Worm (Caenorhabditis elegans) whole organism, L1 larva: ENCODE results near the gene T02C5.1.

Source experiments
- C04F5.9 ChIP-seq: sonication (generic microtip); optimal IDR thresholded peaks from 2 replicates; lab custom pipeline; 2016; ENCODE audit warnings: missing genetic modification characterization, missing compliant biosample characterization
- C34B4.2 ChIP-seq: sonication (generic microtip); optimal IDR thresholded peaks from 2 replicates; lab custom pipeline; 2017; ENCODE audit warnings: mild to moderate bottlenecking, missing genetic modification characterization, missing compliant biosample characterization
- Y116A8C.19 ChIP-seq: sonication (generic microtip); optimal IDR thresholded peaks from 2 replicates; lab custom pipeline; 2016; ENCODE audit warnings: missing compliant biosample characterization, missing genetic modification characterization, borderline replicate concordance
- ceh-8 ChIP-seq: fragments of 200-800 bp; sonication (Bioruptor generic); optimal IDR thresholded peaks from 2 replicates; lab custom pipeline; 2018; ENCODE audit warnings: mild to moderate bottlenecking, missing genetic modification characterization, moderate library complexity, missing compliant biosample characterization
- ceh-82 ChIP-seq, 3 experiments: fragments of 150-350 bp in 1 of 3; sonication (generic microtip) in 2 of 3; optimal IDR thresholded peaks; 2 replicates each; lab custom pipeline; 2014 to 2017; ENCODE audit warnings: missing biosample characterization in 3 of 3, missing genetic modification characterization in 3 of 3
- ces-1 ChIP-seq: fragments of 150-350 bp; optimal IDR thresholded peaks from 2 replicates; lab custom pipeline; 2014; ENCODE audit warnings: missing biosample characterization, missing genetic modification reagents, missing genetic modification characterization
- efl-1 ChIP-seq, 4 experiments: fragments of 150-350 bp; optimal IDR thresholded peaks in 3 of 4; peaks in 1 of 4; 1 replicate in 1 of 4; 2 replicates in 3 of 4; lab custom pipeline; 2014; ENCODE audit warnings: missing biosample characterization in 2 of 4, missing genetic modification characterization in 2 of 4, missing genetic modification reagents in 2 of 4
- egl-27 ChIP-seq, 2 experiments: fragments of 150-350 bp in 1 of 2; sonication (generic microtip); optimal IDR thresholded peaks; 3 replicates each; lab custom pipeline; 2017 to 2018; ENCODE audit warnings: missing biosample characterization in 2 of 2, missing genetic modification characterization in 2 of 2, missing genetic modification reagents in 2 of 2
- elt-2 ChIP-seq: sonication (generic microtip); optimal IDR thresholded peaks from 2 replicates; lab custom pipeline; 2016; ENCODE audit warnings: missing genetic modification characterization, mild to moderate bottlenecking, inconsistent platforms, missing compliant biosample characterization, missing genetic modification reagents
- elt-3 ChIP-seq, 6 experiments: fragments of 150-350 bp in 1 of 6; sonication (generic microtip); optimal IDR thresholded peaks; 2 replicates each; lab custom pipeline; 2017 to 2018; ENCODE audit warnings: missing biosample characterization in 6 of 6, missing genetic modification characterization in 6 of 6, inconsistent platforms in 1 of 6
- grh-1 ChIP-seq: fragments of 200-800 bp; sonication (Bioruptor generic); IDR thresholded peaks from 2 replicates; pipeline ENCODE4 v1.3.6; 2022; ENCODE audit warnings: missing genetic modification reagents, missing genetic modification characterization, missing compliant biosample characterization
- isw-1 ChIP-seq: fragments of 200-800 bp; sonication (Bioruptor generic); IDR thresholded peaks from 2 replicates; pipeline ENCODE4 v1.3.6; 2022; ENCODE audit warnings: missing genetic modification characterization, missing compliant biosample characterization
- jun-1 ChIP-seq: fragments of 150-350 bp; optimal IDR thresholded peaks from 2 replicates; lab custom pipeline; 2014; ENCODE audit warnings: missing biosample characterization, missing genetic modification reagents, missing genetic modification characterization
- lin-14 ChIP-seq: fragments of 200-800 bp; sonication (Bioruptor generic); optimal IDR thresholded peaks from 2 replicates; lab custom pipeline; 2018; ENCODE audit warnings: mild to moderate bottlenecking, missing genetic modification characterization, moderate library complexity, missing compliant biosample characterization
- lin-35 ChIP-seq, 2 experiments: fragments of 150-350 bp; optimal IDR thresholded peaks; 2 replicates each; lab custom pipeline; 2014; ENCODE audit warnings: missing biosample characterization in 2 of 2, missing genetic modification characterization in 2 of 2, missing genetic modification reagents in 2 of 2
- lir-3 ChIP-seq: sonication (generic microtip); optimal IDR thresholded peaks from 2 replicates; lab custom pipeline; 2016; ENCODE audit warnings: mild to moderate bottlenecking, missing genetic modification characterization, moderate library complexity, missing compliant biosample characterization; ENCODE audit not compliant: poor library complexity
- lsy-2 ChIP-seq, 2 experiments: fragments of 150-350 bp; optimal IDR thresholded peaks; 2 replicates each; lab custom pipeline; 2014; ENCODE audit warnings: missing biosample characterization in 2 of 2, missing genetic modification characterization in 2 of 2
- mdl-1 ChIP-seq, 2 experiments: fragments of 150-350 bp; optimal IDR thresholded peaks; 2 replicates each; lab custom pipeline; 2014 to 2017; ENCODE audit warnings: missing biosample characterization in 2 of 2, missing genetic modification characterization in 2 of 2, inconsistent platforms in 1 of 2
- mef-2 ChIP-seq: fragments of 150-350 bp; optimal IDR thresholded peaks from 2 replicates; lab custom pipeline; 2014; ENCODE audit warnings: missing biosample characterization, missing genetic modification characterization
- nhr-19 ChIP-seq: fragments of 200-800 bp; sonication (Bioruptor generic); conservative IDR thresholded peaks from 2 replicates; pipeline ENCODE4 v1.3.6; 2022; ENCODE audit warnings: missing genetic modification characterization, missing compliant biosample characterization
- nhr-20 ChIP-seq: sonication (generic microtip); optimal IDR thresholded peaks from 2 replicates; lab custom pipeline; 2016; ENCODE audit warnings: mild to moderate bottlenecking, missing genetic modification characterization, missing compliant biosample characterization
- nhr-237 ChIP-seq: fragments of 150-350 bp; optimal IDR thresholded peaks from 2 replicates; lab custom pipeline; 2014; ENCODE audit warnings: missing biosample characterization, missing genetic modification characterization
- nhr-71 ChIP-seq: sonication (generic microtip); optimal IDR thresholded peaks from 2 replicates; lab custom pipeline; 2016; ENCODE audit warnings: mild to moderate bottlenecking, missing genetic modification characterization, moderate library complexity, missing compliant biosample characterization
- nhr-84 ChIP-seq: sonication (generic microtip); optimal IDR thresholded peaks from 2 replicates; lab custom pipeline; 2017; ENCODE audit warnings: missing biosample characterization, missing genetic modification characterization
- nhr-85 ChIP-seq: sonication (generic microtip); peaks from one replicate; lab custom pipeline; 2016; ENCODE audit warnings: missing genetic modification characterization, inconsistent platforms, missing compliant biosample characterization
- nhr-90 ChIP-seq: sonication (generic microtip); optimal IDR thresholded peaks from 2 replicates; lab custom pipeline; 2016; ENCODE audit warnings: mild to moderate bottlenecking, missing genetic modification characterization, missing compliant biosample characterization; ENCODE audit not compliant: poor library complexity
- pag-3 ChIP-seq: sonication (generic microtip); optimal IDR thresholded peaks from 2 replicates; lab custom pipeline; 2017; ENCODE audit warnings: missing genetic modification characterization, mild to moderate bottlenecking, missing compliant biosample characterization, antibody characterized with exemption, borderline replicate concordance; ENCODE audit not compliant: insufficient read depth
- pax-3 ChIP-seq: fragments of 200-800 bp; sonication (Bioruptor generic); optimal IDR thresholded peaks from 2 replicates; lab custom pipeline; 2018; ENCODE audit warnings: mild to moderate bottlenecking, missing genetic modification characterization, moderate library complexity, missing compliant biosample characterization
- rnt-1 ChIP-seq: sonication (generic microtip); optimal IDR thresholded peaks from 2 replicates; lab custom pipeline; 2016; ENCODE audit warnings: mild to moderate bottlenecking, missing genetic modification characterization, moderate library complexity, missing compliant biosample characterization
- skn-1 ChIP-seq: fragments of 150-350 bp; optimal IDR thresholded peaks from 2 replicates; lab custom pipeline; 2014; ENCODE audit warnings: missing biosample characterization, missing genetic modification characterization
- sup-37 ChIP-seq: fragments of 200-800 bp; sonication (Bioruptor generic); optimal IDR thresholded peaks from 2 replicates; lab custom pipeline; 2018; ENCODE audit warnings: mild to moderate bottlenecking, missing genetic modification characterization, missing compliant biosample characterization
- unc-86 ChIP-seq: sonication (generic microtip); optimal IDR thresholded peaks from 2 replicates; lab custom pipeline; 2016; ENCODE audit warnings: missing genetic modification characterization, missing compliant biosample characterization
- xbp-1 ChIP-seq: sonication (generic microtip); optimal IDR thresholded peaks from 2 replicates; lab custom pipeline; 2016; ENCODE audit warnings: missing genetic modification characterization, missing compliant biosample characterization
- zip-4 ChIP-seq: fragments of 200-800 bp; sonication (Bioruptor generic); optimal IDR thresholded peaks from 2 replicates; lab custom pipeline; 2018; ENCODE audit warnings: mild to moderate bottlenecking, missing genetic modification characterization, moderate library complexity, missing compliant biosample characterization
- ztf-4 ChIP-seq: fragments of 150-350 bp; optimal IDR thresholded peaks from 2 replicates; lab custom pipeline; 2014; ENCODE audit warnings: missing biosample characterization, missing genetic modification characterization

Gene T02C5.1

DNA sequence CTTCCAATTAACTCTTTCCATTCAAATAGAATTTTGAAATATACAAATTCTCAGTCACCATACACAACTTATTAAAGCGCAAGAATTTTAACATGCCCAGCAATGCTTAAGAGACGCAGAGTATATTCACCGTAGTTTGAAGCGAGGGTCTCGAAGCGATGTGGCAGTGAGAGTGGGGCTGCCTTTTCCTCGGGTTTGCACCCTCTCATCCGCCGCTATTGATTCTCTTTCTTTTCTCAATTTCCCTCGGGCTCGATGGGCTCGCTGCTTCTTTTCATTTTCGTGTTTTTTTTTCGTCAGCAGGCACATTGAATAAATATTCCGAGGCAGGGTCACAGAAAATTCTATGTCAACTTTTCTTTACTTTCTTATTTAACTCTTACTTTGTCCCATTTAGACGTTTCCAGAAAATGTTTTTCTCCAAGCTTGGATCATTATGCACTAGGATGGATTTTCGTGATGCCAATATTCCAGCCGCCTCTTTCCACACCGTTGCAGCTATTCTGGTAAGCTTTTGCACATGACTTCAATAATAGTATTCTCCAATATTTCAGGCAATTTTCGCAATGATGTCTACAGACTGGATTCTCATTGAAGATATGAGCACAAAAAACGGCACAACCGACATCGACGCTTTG is 6.0 kb upstream of the T02C5.1 start, which contains the start of gene T14G11.1 (continued):
- TF ChIP-seq nhr-19 (peak; percentile 79), lir-3 (tag; lab: Kevin White, UChicago) (peak; percentile 11), lsy-2 (tag; optimal IDR thresholded peaks at IDR 0.05; lab: Kevin White, UChicago) (peak; percentile 97 to 98), ceh-82 (tag; optimal IDR thresholded peaks at IDR 0.05; lab: Kevin White, UChicago) (peak; percentile 62 to 85 (median 76)), nhr-90 (tag; lab: Kevin White, UChicago) (peak; percentile 51), isw-1 (GFP tag; lab: Robert Waterston, UW) (peak; percentile 57), xbp-1 (peak; percentile 69), rnt-1 (tag; lab: Kevin White, UChicago) (peak; percentile 82), grh-1 (GFP tag; lab: Robert Waterston, UW) (peak; percentile 39; the same call in 1 of the 2 replicates), nhr-20 (tag; lab: Kevin White, UChicago) (peak; percentile 74), nhr-85 (tag; lab: Kevin White, UChicago) (peak; percentile 84), C04F5.9 (tag; lab: Kevin White, UChicago) (peak; percentile 99), unc-86 (tag; lab: Kevin White, UChicago) (peak; percentile 57), jun-1 (peak; percentile 10), mdl-1 (tag; optimal IDR thresholded peaks at IDR 0.05; lab: Kevin White, UChicago) (peak in 1 of 2 experiments; percentile 70), lin-14 (GFP tag; lab: Kevin White, UChicago) (peak; percentile 87), ceh-8 (no peak)

DNA sequence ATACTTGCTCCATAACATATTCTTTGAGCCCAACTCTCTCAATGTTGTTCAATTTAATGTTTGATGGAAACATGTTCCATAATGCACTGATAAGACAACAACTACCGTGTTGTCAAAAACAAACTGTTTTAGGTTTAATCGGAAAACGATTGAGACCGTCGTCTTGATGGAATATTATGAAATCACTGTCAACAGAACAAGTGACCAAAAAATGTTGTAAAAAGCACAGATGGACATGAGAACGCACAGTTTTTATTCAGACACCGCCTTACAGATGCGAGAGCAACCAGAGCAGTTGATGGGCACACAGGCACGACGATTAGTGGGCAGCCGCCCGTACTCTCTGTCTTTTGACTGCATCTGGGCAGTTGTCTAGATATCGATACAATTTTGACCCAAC is 1.7 kb upstream of the T02C5.1 start:
- no peak for TF ChIP-seq nhr-237 (tag; lab: Kevin White, UChicago)
- TF ChIP-seq egl-27 (tag; optimal IDR thresholded peaks at IDR 0.05; lab: Kevin White, UChicago): no peak
- TF ChIP-seq pag-3 (tag; lab: Kevin White, UChicago): no peak
- no peak for TF ChIP-seq ztf-4 (tag; lab: Kevin White, UChicago)
- no peak for TF ChIP-seq nhr-84 (tag; lab: Kevin White, UChicago)

DNA sequence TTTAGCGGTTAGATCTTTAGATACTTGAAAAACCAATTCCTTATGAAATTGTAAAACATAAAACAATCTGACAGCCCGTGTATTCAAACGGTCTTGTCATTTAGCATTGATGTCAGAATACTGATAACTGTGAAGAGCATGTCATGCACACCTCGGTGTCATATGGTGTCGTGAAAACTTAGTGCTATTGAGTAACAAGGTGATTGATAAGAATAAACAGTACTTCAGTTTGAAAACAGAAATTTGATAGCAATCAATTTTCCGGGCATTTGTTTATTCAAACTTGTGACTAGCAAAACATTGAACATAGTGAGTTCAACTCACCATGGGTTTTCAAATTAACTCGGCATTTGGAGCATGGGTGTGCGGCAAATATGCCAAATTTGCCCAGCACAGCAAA is 569 bp downstream of the T02C5.1 start:
- no peak for TF ChIP-seq efl-1 (optimal IDR thresholded peaks at IDR 0.05; lab: Kevin White, UChicago)
- peak in 1 of 2 experiments; percentile 64 for TF ChIP-seq efl-1 (GFP tag; optimal IDR thresholded peaks at IDR 0.05 in 1 of 2; lab: Kevin White, UChicago)
- no peak for TF ChIP-seq sup-37 (GFP tag; lab: Kevin White, UChicago)
- peak in 1 of 2 experiments; percentile 43 for TF ChIP-seq mdl-1 (tag; optimal IDR thresholded peaks at IDR 0.05; lab: Kevin White, UChicago)
- TF ChIP-seq ztf-4 (tag; lab: Kevin White, UChicago): no peak
- no peak for TF ChIP-seq lir-3 (tag; lab: Kevin White, UChicago)
- no peak for TF ChIP-seq mef-2 (tag; lab: Kevin White, UChicago)
- peak; percentile 80 for TF ChIP-seq elt-2 (tag; lab: Kevin White, UChicago)
- TF ChIP-seq rnt-1 (tag; lab: Kevin White, UChicago): no peak
- TF ChIP-seq Y116A8C.19 (tag; lab: Kevin White, UChicago): no peak
- TF ChIP-seq nhr-90 (tag; lab: Kevin White, UChicago): no peak
- no peak for TF ChIP-seq egl-27 (tag; optimal IDR thresholded peaks at IDR 0.05; lab: Kevin White, UChicago)
- peak; percentile 5 for TF ChIP-seq nhr-71 (tag; lab: Kevin White, UChicago)
- no peak for TF ChIP-seq zip-4 (GFP tag; lab: Kevin White, UChicago)
- no peak for TF ChIP-seq elt-3 (tag; optimal IDR thresholded peaks at IDR 0.05; lab: Kevin White, UChicago)
- peak in 1 of 2 experiments; percentile 67 for TF ChIP-seq lin-35 (GFP tag; optimal IDR thresholded peaks at IDR 0.05; lab: Kevin White, UChicago)
- TF ChIP-seq skn-1 (tag; lab: Kevin White, UChicago): peak; percentile 23
- TF ChIP-seq C34B4.2 (tag; lab: Kevin White, UChicago): no peak
- no peak for TF ChIP-seq lin-14 (GFP tag; lab: Kevin White, UChicago)
- TF ChIP-seq pax-3: no peak
- no peak for TF ChIP-seq ces-1 (GFP tag; lab: Kevin White, UChicago)
- TF ChIP-seq, all 84 proteins: peak for 6
